Fruit fly (Drosophila melanogaster) S2 (cell line): ENCODE measurements around the gene Cul2.

ENCODE experiments used
- CG8478 ChIP-seq: fragments of >200 bp; optimal IDR thresholded peaks from 2 replicates; lab custom pipeline; 2018
- CTCF ChIP-seq, 2 experiments: fragments of >200 bp; optimal IDR thresholded peaks; 2 replicates each; lab custom pipeline; 2018

The Cul2 gene

dm6 chr2L:21632032-21632587 lies 26.4 kb upstream of the Cul2 start, which contains the start of gene Ac3:
Gene Ac3, plus strand, starts transcription at chr2L:21632587.
- TF ChIP-seq CG8478 = no peak
- no peak for TF ChIP-seq CTCF (optimal IDR thresholded peaks at IDR 0.05; lab: Kevin White, UChicago)

DNA sequence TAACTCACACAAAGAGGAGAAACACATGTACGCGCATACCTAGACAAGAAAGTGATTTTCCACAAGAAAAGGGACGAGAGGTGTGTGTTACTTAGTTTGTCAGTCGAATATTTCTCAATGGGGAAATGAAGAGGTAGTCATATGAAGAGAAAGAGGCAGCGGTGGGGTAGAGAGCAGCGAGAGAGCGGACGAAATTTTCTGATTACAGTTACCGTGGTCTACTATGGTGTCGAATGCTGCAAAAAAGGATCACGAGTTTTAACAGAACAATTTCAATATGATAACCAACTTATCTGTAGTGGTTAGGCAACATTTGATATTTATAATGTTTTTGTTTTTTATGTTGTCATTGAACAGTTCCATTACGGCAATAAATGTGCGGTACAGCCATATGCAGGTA lies 25.6 kb upstream of the Cul2 start:
- TF ChIP-seq CTCF (optimal IDR thresholded peaks at IDR 0.05; lab: Kevin White, UChicago) (no peak), CG8478 (no peak)

DNA sequence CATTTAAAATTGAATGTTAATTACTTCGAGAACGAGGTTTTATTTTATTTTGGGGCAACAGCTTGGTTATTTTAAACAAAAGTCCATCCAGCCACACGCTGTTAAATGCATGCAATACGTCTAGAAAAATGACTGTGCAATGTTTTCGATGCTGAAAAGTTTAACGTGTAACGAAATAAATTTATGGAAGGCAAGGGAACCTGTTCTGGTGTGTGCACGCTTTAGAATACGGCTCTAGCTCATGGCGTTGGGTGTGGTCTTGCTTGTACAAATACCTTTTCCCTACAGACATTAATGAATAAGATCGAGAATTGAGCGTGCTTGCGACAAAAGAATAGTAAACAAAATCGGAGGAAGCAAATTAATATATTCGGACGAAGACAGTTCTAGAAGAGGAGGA lies 9.8 kb upstream of the Cul2 start:
- TF ChIP-seq CTCF (optimal IDR thresholded peaks at IDR 0.05; lab: Kevin White, UChicago) (no peak), CG8478 (no peak)

DNA sequence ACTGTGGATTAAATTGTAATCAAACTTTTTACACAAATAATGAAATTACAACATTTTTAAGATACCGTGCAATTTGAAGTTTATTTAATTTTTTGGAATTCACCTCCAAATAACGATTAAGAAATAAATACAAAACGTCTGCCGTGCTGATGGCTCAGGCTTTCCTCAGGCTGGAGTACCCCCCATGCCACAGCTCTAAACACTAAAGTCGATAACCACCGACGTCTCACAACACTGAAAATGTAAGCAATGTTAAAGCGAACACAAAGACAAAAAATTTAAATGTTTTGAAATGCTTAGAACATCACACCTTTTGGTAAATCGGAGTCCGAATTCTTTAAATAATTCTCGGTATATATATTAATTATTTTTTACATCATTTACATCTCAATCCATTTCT lies 1.1 kb upstream of the Cul2 start:
- TF ChIP-seq CG8478 = no peak
- TF ChIP-seq CTCF (optimal IDR thresholded peaks at IDR 0.05; lab: Kevin White, UChicago) = no peak

dm6 chr2L:21676556-21676955 lies 18.0 kb downstream of the Cul2 start:
- TF ChIP-seq CG8478 (no peak), CTCF (optimal IDR thresholded peaks at IDR 0.05; lab: Kevin White, UChicago) (no peak)

dm6 chr2L:21677480-21677930 lies 19.0 kb downstream of the Cul2 start, which contains the start of gene CG2225:
Gene CG2225, minus strand, starts transcription at chr2L:21677530.
- TF ChIP-seq CG8478 = no peak
- TF ChIP-seq CTCF (optimal IDR thresholded peaks at IDR 0.05; lab: Kevin White, UChicago) = peak in 1 of 2 experiments; percentile 37

- TF ChIP-seq CTCF (optimal IDR thresholded peaks at IDR 0.05; lab: Kevin White, UChicago) (peak; percentile 33 to 57), CG8478 (no peak)
Measured at dm6 chr2L:21681322-21682268, 23.1 kb downstream of the Cul2 start, which contains the start of gene eEF2. Gene eEF2, minus strand, starts transcription at chr2L:21682164.

- TF ChIP-seq CTCF (optimal IDR thresholded peaks at IDR 0.05; lab: Kevin White, UChicago) (peak in 1 of 2 experiments; percentile 43), CG8478 (no peak)
Measured at dm6 chr2L:21683053-21683767, 24.7 kb downstream of the Cul2 start.

dm6 chr2L:21683768-21684225 lies 25.3 kb downstream of the Cul2 start, which contains the start of gene nolo:
Gene nolo, plus strand, starts transcription at chr2L:21684106.
- TF ChIP-seq CTCF (optimal IDR thresholded peaks at IDR 0.05; lab: Kevin White, UChicago) = peak in 1 of 2 experiments; percentile 50
- TF ChIP-seq CG8478 = no peak

DNA sequence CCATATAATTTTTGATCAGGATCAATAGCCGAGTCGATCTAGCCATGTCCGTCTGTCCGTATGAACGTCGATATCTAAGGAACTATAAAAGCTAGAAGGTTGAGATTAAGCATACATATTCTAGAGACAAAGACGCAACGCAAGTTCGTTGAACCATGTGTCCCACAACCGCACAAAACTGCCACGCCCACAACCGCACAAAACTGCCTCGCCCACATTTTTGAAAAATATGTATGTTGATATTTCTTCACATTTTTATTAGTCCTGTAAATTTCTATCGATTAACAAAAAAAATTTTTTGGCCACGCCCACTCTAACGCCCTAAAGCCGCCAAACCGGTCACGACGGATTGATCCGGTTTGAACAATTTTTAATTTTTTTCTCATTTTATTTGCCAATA lies 30.8 kb downstream of the Cul2 start:
- TF ChIP-seq CG8478 (no peak), CTCF (optimal IDR thresholded peaks at IDR 0.05; lab: Kevin White, UChicago) (no peak)
